Worm (Caenorhabditis elegans) whole organism, L4 larva: ENCODE measurements around the gene sma-2.
A peak's percentile ranks its signal among the peaks of the same experiment; 100 is the strongest.

Source experiments
- ama-1 ChIP-seq: fragments of 150-350 bp; optimal IDR thresholded peaks from 2 replicates; lab custom pipeline; 2014; ENCODE audit warnings: inconsistent platforms, mixed read lengths
- lin-15B ChIP-seq: fragments of 150-350 bp; sonication (generic microtip); optimal IDR thresholded peaks from 3 replicates; lab custom pipeline; 2014; ENCODE audit warnings: missing biosample characterization, missing genetic modification characterization
- lsy-2 ChIP-seq, 2 experiments: fragments of 150-350 bp in 1 of 2; sonication (generic microtip) in 1 of 2; optimal IDR thresholded peaks; 2 replicates each; lab custom pipeline; 2014 to 2017; ENCODE audit warnings: missing biosample characterization in 2 of 2, missing genetic modification characterization in 2 of 2
- mdl-1 ChIP-seq, 2 experiments: fragments of 150-350 bp in 1 of 2; sonication (generic microtip) in 1 of 2; optimal IDR thresholded peaks; 2 replicates each; lab custom pipeline; 2014 to 2017; ENCODE audit warnings: missing biosample characterization in 2 of 2, missing genetic modification characterization in 2 of 2
- nhr-6 ChIP-seq: fragments of 150-350 bp; optimal IDR thresholded peaks from 2 replicates; lab custom pipeline; 2014; ENCODE audit warnings: missing biosample characterization, missing genetic modification characterization
- unc-62 ChIP-seq, 3 experiments: fragments of 150-350 bp in 1 of 3; sonication (generic microtip); optimal IDR thresholded peaks in 2 of 3; peaks in 1 of 3; 1 replicate in 1 of 3; 2 replicates in 2 of 3; lab custom pipeline; 2014 to 2017; ENCODE audit warnings: missing biosample characterization in 3 of 3, missing genetic modification characterization in 3 of 3, missing genetic modification reagents in 3 of 3, missing genotype in 1 of 3
- zfp-2 ChIP-seq: sonication (generic microtip); optimal IDR thresholded peaks from 2 replicates; lab custom pipeline; 2016; ENCODE audit warnings: mild to moderate bottlenecking, missing genetic modification characterization, missing compliant biosample characterization
- ztf-7 ChIP-seq: fragments of 150-350 bp; optimal IDR thresholded peaks from 2 replicates; lab custom pipeline; 2014; ENCODE audit warnings: missing biosample characterization, missing genetic modification characterization

- no peak for TF ChIP-seq zfp-2 (tag; lab: Kevin White, UChicago)
- no peak for TF ChIP-seq lin-15B
- TF ChIP-seq lsy-2 (tag; optimal IDR thresholded peaks at IDR 0.05; lab: Kevin White, UChicago), result no peak
- no peak for TF ChIP-seq ama-1 (lab: Kevin White, UChicago)
- no peak for TF ChIP-seq ztf-7
- peak in 1 of 2 experiments; percentile 95 for TF ChIP-seq unc-62 (GFP tag; optimal IDR thresholded peaks at IDR 0.05 in 1 of 2; lab: Kevin White, UChicago)
- no peak for TF ChIP-seq unc-62 (tag; optimal IDR thresholded peaks at IDR 0.05; lab: Kevin White, UChicago)
- TF ChIP-seq mdl-1 (tag; optimal IDR thresholded peaks at IDR 0.05; lab: Kevin White, UChicago), result no peak
- no peak for TF ChIP-seq nhr-6
These were observed 4.3 kb upstream of the sma-2 start for ce11 chrIII:8745214-8745613.
